Worm (Caenorhabditis elegans) whole organism, midembryonic: ENCODE measurements around the gene nft-1.
"Not testable (repeated sequence)": the region's sequence is repeated elsewhere in the genome, so short reads cannot be mapped to it uniquely, and the experiment has no call there.

Experiments
- T22C8.4 ChIP-seq: fragments of 200-800 bp; sonication (Bioruptor generic); IDR thresholded peaks from 2 replicates; pipeline ENCODE4 v1.3.6; 2022; ENCODE audit warnings: missing genetic modification characterization, missing compliant biosample characterization
- cog-1 ChIP-seq: sonication (generic microtip); optimal IDR thresholded peaks from 2 replicates; lab custom pipeline; 2016; ENCODE audit warnings: missing genetic modification characterization, missing compliant biosample characterization
- flt-1 ChIP-seq: fragments of 200-800 bp; sonication (Bioruptor generic); IDR thresholded peaks from 2 replicates; pipeline ENCODE4 v1.3.6; 2022; ENCODE audit warnings: missing genetic modification characterization, missing compliant biosample characterization
- klf-2 ChIP-seq: fragments of 200-800 bp; sonication (Bioruptor generic); conservative IDR thresholded peaks from 2 replicates; pipeline ENCODE4 v1.3.6; 2022; ENCODE audit warnings: missing genetic modification reagents, missing genetic modification characterization, missing compliant biosample characterization
- med-1 ChIP-seq: sonication (generic microtip); optimal IDR thresholded peaks from 2 replicates; lab custom pipeline; 2017; ENCODE audit warnings: missing genetic modification characterization, mild to moderate bottlenecking, missing compliant biosample characterization, antibody characterized with exemption, missing genetic modification reagents; ENCODE audit not compliant: insufficient read depth
- ref-1 ChIP-seq: fragments of 200-800 bp; sonication (Bioruptor generic); conservative IDR thresholded peaks from 2 replicates; pipeline ENCODE4 v1.3.6; 2022; ENCODE audit warnings: missing genetic modification reagents, missing genetic modification characterization, missing compliant biosample characterization
- tab-1 ChIP-seq: fragments of 200-800 bp; sonication (Bioruptor generic); IDR thresholded peaks from 2 replicates; pipeline ENCODE4 v1.3.6; 2022; ENCODE audit warnings: missing genetic modification characterization, missing compliant biosample characterization
- ztf-23 ChIP-seq: fragments of 200-800 bp; sonication (Bioruptor generic); IDR thresholded peaks from 2 replicates; pipeline ENCODE4 v1.3.6; 2022; ENCODE audit warnings: missing genetic modification reagents, missing genetic modification characterization, missing compliant biosample characterization
- ztf-29 ChIP-seq: fragments of 200-800 bp; sonication (Bioruptor generic); IDR thresholded peaks from 2 replicates; pipeline ENCODE4 v1.3.6; 2022; ENCODE audit warnings: missing genetic modification reagents, missing genetic modification characterization, missing compliant biosample characterization

nft-1 gene

DNA sequence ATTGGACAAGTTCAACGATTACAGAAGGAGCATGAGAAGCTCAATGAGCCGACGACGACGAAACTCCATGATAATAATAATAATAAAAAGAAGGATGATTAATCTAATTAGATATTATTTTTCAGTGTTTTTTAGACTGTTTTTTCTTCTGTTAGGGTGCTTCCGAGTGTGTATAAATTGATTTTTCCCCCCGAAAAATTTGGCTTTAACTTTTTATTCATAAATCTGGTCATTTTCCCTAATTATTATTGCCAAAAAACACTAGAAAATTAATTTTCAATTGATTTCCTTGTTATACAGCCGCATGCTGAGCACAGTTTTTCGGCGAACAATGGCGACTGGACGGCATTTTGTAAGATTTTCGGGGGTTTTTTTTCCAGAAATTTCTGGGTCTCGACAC lies at the start of gene nft-1:
Gene nft-1 (plus strand): TSS at position 301 of the 400 bp plus-strand sequence.
- no peak for TF ChIP-seq klf-2 (GFP tag; lab: Robert Waterston, UW)
- no peak for TF ChIP-seq ref-1 (GFP tag; lab: Robert Waterston, UW)
- TF ChIP-seq cog-1 (tag; lab: Kevin White, UChicago) = no peak
- TF ChIP-seq med-1 (GFP tag; lab: Kevin White, UChicago) = no peak
- TF ChIP-seq flt-1 (GFP tag; lab: Robert Waterston, UW) = no peak

DNA sequence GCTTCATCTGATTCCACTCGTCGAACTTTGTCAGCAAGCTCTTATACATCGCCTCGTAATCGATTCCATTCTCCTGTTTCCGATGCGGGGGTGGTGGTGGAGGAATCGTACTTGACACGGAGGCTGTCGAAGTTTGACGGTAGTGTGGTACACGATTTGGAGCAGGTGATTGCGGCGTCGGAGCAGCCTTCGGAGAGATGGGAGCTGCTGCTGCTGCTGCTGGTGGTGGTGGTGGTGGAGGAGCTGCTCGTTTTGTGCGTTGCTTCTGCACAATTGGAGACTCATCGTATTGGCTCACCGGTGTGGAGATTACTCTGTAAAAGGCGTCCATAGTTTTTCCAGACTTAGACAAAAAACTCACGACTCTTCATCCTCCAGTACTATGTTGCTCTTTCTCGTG lies 49.4 kb upstream of the nft-1 start:
- TF ChIP-seq ztf-29 (GFP tag; lab: Robert Waterston, UW) (no peak), cog-1 (tag; lab: Kevin White, UChicago) (no peak), tab-1 (GFP tag; lab: Robert Waterston, UW) (no peak), flt-1 (GFP tag; lab: Robert Waterston, UW) (no peak), klf-2 (GFP tag; lab: Robert Waterston, UW) (no peak), ztf-23 (GFP tag; lab: Robert Waterston, UW) (no peak), ref-1 (GFP tag; lab: Robert Waterston, UW) (no peak), med-1 (GFP tag; lab: Kevin White, UChicago) (no peak), T22C8.4 (GFP tag; lab: Robert Waterston, UW) (no peak)

DNA sequence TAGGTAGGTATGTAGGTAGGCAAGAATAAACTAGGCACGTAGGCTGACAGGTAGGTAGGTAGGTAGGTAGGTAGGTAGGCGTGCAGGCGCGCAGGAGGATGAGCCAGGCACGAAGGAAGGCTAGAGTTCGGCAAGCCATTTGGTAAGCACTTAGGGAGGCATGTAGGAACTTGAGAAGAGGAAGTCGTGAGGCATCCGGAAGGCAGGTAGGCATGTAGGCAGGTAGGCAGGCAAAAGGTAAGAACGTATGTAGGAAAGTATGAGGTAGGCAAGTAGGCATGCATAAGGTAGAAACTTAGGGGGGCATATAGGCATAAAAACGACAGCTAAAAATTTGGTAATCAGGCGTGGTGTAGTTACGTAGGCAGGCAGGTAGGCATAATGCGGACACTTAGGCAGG lies 47.6 kb upstream of the nft-1 start:
- TF ChIP-seq ztf-29 (GFP tag; lab: Robert Waterston, UW) = no peak
- 0 out of 2 replicates have a peak, but pooled peaks have one; percentile 27 for TF ChIP-seq tab-1 (GFP tag; lab: Robert Waterston, UW)

DNA sequence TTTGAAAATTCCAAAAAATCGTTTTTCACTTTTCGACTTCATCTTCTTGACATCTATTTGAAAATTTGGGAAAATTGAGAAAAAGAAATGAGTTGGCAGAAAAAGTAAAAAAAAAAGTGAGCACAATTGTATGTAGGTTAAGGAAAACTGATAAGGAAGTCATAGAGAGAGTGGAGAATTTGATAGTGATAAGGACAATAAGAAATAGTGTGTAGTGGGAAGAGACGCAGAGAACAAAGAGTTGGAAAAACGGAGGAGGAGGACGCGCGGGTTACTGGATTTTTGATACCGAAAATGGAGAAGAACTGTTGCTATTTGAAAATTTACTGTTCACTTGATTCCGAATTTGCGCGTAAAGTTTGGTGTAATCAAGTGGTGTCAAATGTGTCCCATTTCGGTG lies 44.9 kb upstream of the nft-1 start, which contains the start of gene Y56A3A.6:
Gene Y56A3A.6 (minus strand): TSS at position 53 of the 400 bp plus-strand sequence.
- TF ChIP-seq ztf-23 (GFP tag; lab: Robert Waterston, UW) = no peak
- TF ChIP-seq med-1 (GFP tag; lab: Kevin White, UChicago) = no peak
- TF ChIP-seq T22C8.4 (GFP tag; lab: Robert Waterston, UW) = no peak
- TF ChIP-seq flt-1 (GFP tag; lab: Robert Waterston, UW) = no peak
- TF ChIP-seq klf-2 (GFP tag; lab: Robert Waterston, UW) = no peak
- no peak for TF ChIP-seq ztf-29 (GFP tag; lab: Robert Waterston, UW)
- TF ChIP-seq cog-1 (tag; lab: Kevin White, UChicago) = no peak
- TF ChIP-seq tab-1 (GFP tag; lab: Robert Waterston, UW) = no peak
- no peak for TF ChIP-seq ref-1 (GFP tag; lab: Robert Waterston, UW)

DNA sequence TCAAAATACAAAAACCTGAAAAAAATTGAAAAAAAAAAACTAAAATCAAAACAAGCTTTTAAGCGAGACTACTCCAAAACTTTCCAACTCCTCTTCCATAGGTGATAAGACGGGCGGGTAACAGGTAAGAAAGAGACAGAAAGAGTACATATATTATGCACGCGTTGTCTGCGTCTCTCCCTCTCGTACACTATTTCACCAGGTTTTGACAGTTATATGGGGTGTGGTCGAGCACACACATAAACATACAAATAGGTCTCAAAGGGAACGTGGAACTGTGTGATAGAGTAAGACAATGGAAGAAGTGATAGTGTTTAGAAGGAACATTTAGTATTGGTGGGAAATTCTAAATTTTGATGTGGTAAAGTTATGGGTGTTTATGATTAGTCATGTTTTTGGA lies 42.1 kb upstream of the nft-1 start:
- TF ChIP-seq ztf-23 (GFP tag; lab: Robert Waterston, UW) (no peak), med-1 (GFP tag; lab: Kevin White, UChicago) (no peak), ref-1 (GFP tag; lab: Robert Waterston, UW) (no peak), ztf-29 (GFP tag; lab: Robert Waterston, UW) (no peak), klf-2 (GFP tag; lab: Robert Waterston, UW) (no peak), T22C8.4 (GFP tag; lab: Robert Waterston, UW) (no peak), cog-1 (tag; lab: Kevin White, UChicago) (no peak), flt-1 (GFP tag; lab: Robert Waterston, UW) (no peak), tab-1 (GFP tag; lab: Robert Waterston, UW) (no peak)

DNA sequence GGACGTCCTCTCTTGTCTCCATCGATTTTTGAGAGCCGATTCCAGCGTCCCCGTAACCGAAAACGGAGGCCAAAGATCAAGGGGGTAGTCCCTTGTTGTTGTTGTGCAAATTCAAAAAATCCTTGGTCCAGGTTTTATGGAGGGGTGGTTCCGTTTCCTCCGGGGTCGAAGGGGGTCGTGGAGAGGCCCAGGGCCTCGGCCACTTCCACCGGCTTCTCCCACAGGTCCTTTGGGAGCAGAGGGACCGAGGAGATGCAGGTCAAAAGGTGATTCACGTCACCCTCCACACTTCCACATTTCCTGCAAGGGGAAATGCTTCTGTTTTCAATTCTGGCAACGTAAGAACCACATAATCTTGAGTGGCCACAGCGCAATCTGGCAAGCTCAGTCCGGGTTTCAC lies 40.0 kb upstream of the nft-1 start, which contains the start of gene fbxb-22:
Gene fbxb-22 (minus strand): TSS at position 61 of the 400 bp plus-strand sequence.
- TF ChIP-seq flt-1 (GFP tag; lab: Robert Waterston, UW); tab-1 (GFP tag; lab: Robert Waterston, UW); cog-1 (tag; lab: Kevin White, UChicago): not testable (repeated sequence)

DNA sequence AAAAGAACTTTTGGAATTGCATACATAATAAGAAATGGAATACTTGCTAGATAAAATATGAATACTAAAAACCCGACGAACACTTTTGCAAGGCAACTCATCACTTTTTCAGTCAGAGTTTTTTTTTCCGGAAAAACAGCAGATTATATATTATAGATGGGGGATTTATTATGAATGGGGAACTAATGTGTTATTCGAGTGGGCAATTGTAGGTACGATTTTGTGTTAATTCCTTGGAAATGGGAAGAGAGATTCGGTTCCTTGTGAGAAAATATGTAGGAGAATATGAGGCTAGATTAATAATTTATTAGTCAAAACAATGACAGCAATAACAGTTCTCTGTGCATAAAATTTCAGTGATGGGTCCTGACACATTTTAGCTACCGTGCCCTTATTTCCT lies 32.4 kb upstream of the nft-1 start, which contains the start of gene faah-5:
Gene faah-5 (minus strand): TSS at position 101 of the 400 bp plus-strand sequence.
- no peak for TF ChIP-seq cog-1 (tag; lab: Kevin White, UChicago)
- no peak for TF ChIP-seq ztf-23 (GFP tag; lab: Robert Waterston, UW)
- TF ChIP-seq ztf-29 (GFP tag; lab: Robert Waterston, UW) = no peak
- TF ChIP-seq med-1 (GFP tag; lab: Kevin White, UChicago) = no peak
- no peak for TF ChIP-seq ref-1 (GFP tag; lab: Robert Waterston, UW)
- TF ChIP-seq klf-2 (GFP tag; lab: Robert Waterston, UW) = no peak
- TF ChIP-seq T22C8.4 (GFP tag; lab: Robert Waterston, UW) = no peak
- TF ChIP-seq flt-1 (GFP tag; lab: Robert Waterston, UW) = no peak
- TF ChIP-seq tab-1 (GFP tag; lab: Robert Waterston, UW) = no peak

DNA sequence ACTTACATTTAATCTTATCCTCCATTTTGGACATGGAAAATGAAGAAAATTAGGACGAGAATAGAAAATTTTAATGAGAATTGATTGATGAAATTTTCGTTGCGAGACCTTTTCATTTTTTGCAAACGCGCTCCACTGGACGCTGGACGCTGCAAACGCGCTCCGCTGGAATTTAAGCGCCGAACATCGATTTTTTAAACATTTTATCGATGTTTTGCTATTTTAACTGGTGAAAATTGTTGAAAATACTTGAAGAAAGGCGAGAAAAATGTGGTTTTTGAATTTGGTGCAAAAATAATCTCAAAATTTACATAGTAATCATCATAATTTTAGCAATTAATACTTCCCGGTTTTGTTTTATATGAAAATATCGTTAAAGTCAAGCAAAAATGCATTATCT lies 30.7 kb upstream of the nft-1 start, which contains the start of gene Y56A3A.41:
Gene Y56A3A.41 (minus strand): TSS at position 101 of the 400 bp plus-strand sequence.
- TF ChIP-seq flt-1 (GFP tag; lab: Robert Waterston, UW) (no peak), T22C8.4 (GFP tag; lab: Robert Waterston, UW) (no peak), klf-2 (GFP tag; lab: Robert Waterston, UW) (no peak)

DNA sequence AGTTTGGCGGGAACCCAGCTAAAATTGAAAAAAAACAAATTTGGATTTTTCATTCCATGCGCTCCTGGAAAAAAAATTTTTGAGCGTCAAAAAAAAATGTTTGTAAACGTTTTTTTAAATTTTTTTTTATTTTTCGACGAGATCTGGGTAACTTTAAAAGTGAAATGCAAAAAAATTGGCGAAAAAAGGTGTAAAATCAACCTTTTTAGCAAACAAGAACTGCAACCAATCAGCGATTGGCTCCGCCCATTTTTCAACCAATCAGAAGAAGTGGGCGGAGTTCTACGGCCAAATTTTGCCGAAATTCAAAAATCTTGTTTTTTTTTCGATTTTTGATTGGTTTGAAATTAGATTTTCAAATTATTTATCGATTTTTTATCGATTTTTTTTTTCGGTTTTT lies 28.2 kb upstream of the nft-1 start:
- TF ChIP-seq klf-2 (GFP tag; lab: Robert Waterston, UW) (no peak), ztf-29 (GFP tag; lab: Robert Waterston, UW) (no peak), ztf-23 (GFP tag; lab: Robert Waterston, UW) (no peak), cog-1 (tag; lab: Kevin White, UChicago) (no peak), ref-1 (GFP tag; lab: Robert Waterston, UW) (no peak), tab-1 (GFP tag; lab: Robert Waterston, UW) (no peak), med-1 (GFP tag; lab: Kevin White, UChicago) (no peak), T22C8.4 (GFP tag; lab: Robert Waterston, UW) (no peak), flt-1 (GFP tag; lab: Robert Waterston, UW) (no peak)
